Worm (Caenorhabditis elegans) whole organism, L2 larva: ENCODE results near the gene ptr-3.

Experiments used
- C34F6.9 ChIP-seq: fragments of 150-350 bp; optimal IDR thresholded peaks from 2 replicates; lab custom pipeline; 2014; ENCODE audit warnings: missing biosample characterization, missing genetic modification characterization
- F13H6.1 ChIP-seq: sonication (generic microtip); optimal IDR thresholded peaks from 2 replicates; lab custom pipeline; 2016; ENCODE audit warnings: missing genetic modification characterization, missing compliant biosample characterization
- R02D3.7 ChIP-seq: fragments of 150-350 bp; optimal IDR thresholded peaks from 2 replicates; lab custom pipeline; 2014; ENCODE audit warnings: missing biosample characterization, missing genetic modification characterization
- Y55F3AM.14 ChIP-seq: fragments of 200-800 bp; sonication (Bioruptor generic); optimal IDR thresholded peaks from 2 replicates; lab custom pipeline; 2018; ENCODE audit warnings: mild to moderate bottlenecking, missing genetic modification characterization, missing compliant biosample characterization
- ZK546.5 ChIP-seq: sonication (generic microtip); optimal IDR thresholded peaks from 2 replicates; lab custom pipeline; 2017; ENCODE audit warnings: missing biosample characterization, missing genetic modification characterization
- aly-2 ChIP-seq: fragments of 150-350 bp; optimal IDR thresholded peaks from 2 replicates; lab custom pipeline; 2014; ENCODE audit warnings: missing biosample characterization, missing genetic modification characterization
- ceh-16 ChIP-seq: fragments of 150-350 bp; optimal IDR thresholded peaks from 2 replicates; lab custom pipeline; 2014; ENCODE audit warnings: missing biosample characterization, missing genetic modification characterization
- crh-2 ChIP-seq: sonication (generic microtip); optimal IDR thresholded peaks from 2 replicates; lab custom pipeline; 2017; ENCODE audit warnings: missing biosample characterization, missing genetic modification characterization
- dmd-4 ChIP-seq: sonication (generic microtip); optimal IDR thresholded peaks from 2 replicates; lab custom pipeline; 2017; ENCODE audit warnings: missing biosample characterization, missing genetic modification characterization
- egl-27 ChIP-seq: sonication (generic microtip); optimal IDR thresholded peaks from 3 replicates; lab custom pipeline; 2017; ENCODE audit warnings: missing biosample characterization, missing genetic modification reagents, missing genetic modification characterization
- elt-3 ChIP-seq: sonication (generic microtip); optimal IDR thresholded peaks from 2 replicates; lab custom pipeline; 2017; ENCODE audit warnings: missing biosample characterization, missing genetic modification characterization
- fos-1 ChIP-seq: fragments of 150-350 bp; optimal IDR thresholded peaks from 2 replicates; lab custom pipeline; 2014; ENCODE audit warnings: missing biosample characterization, missing genetic modification characterization
- gmeb-1 ChIP-seq: fragments of 150-350 bp; optimal IDR thresholded peaks from 2 replicates; lab custom pipeline; 2014; ENCODE audit warnings: missing biosample characterization, missing genetic modification characterization
- lin-11 ChIP-seq: fragments of 150-350 bp; sonication (generic microtip); optimal IDR thresholded peaks from 2 replicates; lab custom pipeline; 2014; ENCODE audit warnings: missing biosample characterization, missing genetic modification characterization, inconsistent platforms, mixed read lengths
- lin-13 ChIP-seq: fragments of 150-350 bp; optimal IDR thresholded peaks from 2 replicates; lab custom pipeline; 2014; ENCODE audit warnings: missing biosample characterization, missing genetic modification reagents, missing genetic modification characterization
- lsy-2 ChIP-seq, 2 experiments: fragments of 150-350 bp in 1 of 2; sonication (generic microtip) in 1 of 2; optimal IDR thresholded peaks; 2 replicates each; lab custom pipeline; 2014 to 2017; ENCODE audit warnings: missing biosample characterization in 2 of 2, missing genetic modification characterization in 2 of 2
- mab-5 ChIP-seq: fragments of 150-350 bp; optimal IDR thresholded peaks from 2 replicates; lab custom pipeline; 2014; ENCODE audit warnings: missing biosample characterization, missing genetic modification characterization
- mbf-1 ChIP-seq: sonication (generic microtip); optimal IDR thresholded peaks from 2 replicates; lab custom pipeline; 2017; ENCODE audit warnings: missing biosample characterization, missing genetic modification characterization
- mdl-1 ChIP-seq, 2 experiments: fragments of 150-350 bp in 1 of 2; sonication (generic microtip) in 1 of 2; optimal IDR thresholded peaks; 2 replicates each; lab custom pipeline; 2017; ENCODE audit warnings: missing biosample characterization in 2 of 2, missing genetic modification characterization in 2 of 2
- nhr-129 ChIP-seq: fragments of 150-350 bp; optimal IDR thresholded peaks from 2 replicates; lab custom pipeline; 2014; ENCODE audit warnings: missing biosample characterization, missing genetic modification characterization
- nhr-21 ChIP-seq: fragments of 150-350 bp; optimal IDR thresholded peaks from 2 replicates; lab custom pipeline; 2014; ENCODE audit warnings: missing biosample characterization, missing genetic modification characterization
- nhr-23 ChIP-seq: fragments of 150-350 bp; optimal IDR thresholded peaks from 2 replicates; lab custom pipeline; 2014; ENCODE audit warnings: missing biosample characterization, missing genetic modification reagents, missing genetic modification characterization
- nhr-25 ChIP-seq: fragments of 150-350 bp; sonication (generic microtip); optimal IDR thresholded peaks from 3 replicates; lab custom pipeline; 2014; ENCODE audit warnings: missing biosample characterization, missing genetic modification characterization
- nhr-6 ChIP-seq: fragments of 150-350 bp; optimal IDR thresholded peaks from 2 replicates; lab custom pipeline; 2014; ENCODE audit warnings: missing biosample characterization, missing genetic modification characterization
- nhr-77 ChIP-seq: fragments of 150-350 bp; optimal IDR thresholded peaks from 2 replicates; lab custom pipeline; 2014; ENCODE audit warnings: missing biosample characterization, missing genetic modification characterization
- peb-1 ChIP-seq: fragments of 150-350 bp; optimal IDR thresholded peaks from 2 replicates; lab custom pipeline; 2014; ENCODE audit warnings: missing biosample characterization, missing genetic modification characterization
- sem-4 ChIP-seq: fragments of 150-350 bp; optimal IDR thresholded peaks from 2 replicates; lab custom pipeline; 2014; ENCODE audit warnings: missing biosample characterization, missing genetic modification reagents, missing genetic modification characterization
- sma-3 ChIP-seq: sonication (generic microtip); optimal IDR thresholded peaks from 2 replicates; lab custom pipeline; 2016; ENCODE audit warnings: missing genetic modification reagents, missing genetic modification characterization, missing compliant biosample characterization
- sma-9 ChIP-seq, 2 experiments: fragments of 150-350 bp in 1 of 2; sonication (generic microtip) in 1 of 2; optimal IDR thresholded peaks; 2 replicates each; lab custom pipeline; 2014 to 2016; ENCODE audit warnings: missing genetic modification characterization in 2 of 2, mild to moderate bottlenecking in 1 of 2, missing biosample characterization in 1 of 2, missing compliant biosample characterization in 1 of 2, missing genetic modification reagents in 1 of 2, moderate library complexity in 1 of 2
- snpc-4 ChIP-seq: fragments of 150-350 bp; optimal IDR thresholded peaks from 2 replicates; lab custom pipeline; 2014; ENCODE audit warnings: missing biosample characterization, missing genetic modification characterization
- unc-55 ChIP-seq: fragments of 150-350 bp; sonication (generic microtip); optimal IDR thresholded peaks from 3 replicates; lab custom pipeline; 2014; ENCODE audit warnings: missing biosample characterization, missing genetic modification reagents, missing genetic modification characterization
- zag-1 ChIP-seq: fragments of 150-350 bp; optimal IDR thresholded peaks from 2 replicates; lab custom pipeline; 2014; ENCODE audit warnings: missing biosample characterization, missing genetic modification characterization
- ztf-1 ChIP-seq: fragments of 200-800 bp; sonication (Bioruptor generic); conservative IDR thresholded peaks from 2 replicates; pipeline ENCODE4 v1.3.6; 2022; ENCODE audit warnings: missing genetic modification characterization, missing compliant biosample characterization

ptr-3 gene

DNA sequence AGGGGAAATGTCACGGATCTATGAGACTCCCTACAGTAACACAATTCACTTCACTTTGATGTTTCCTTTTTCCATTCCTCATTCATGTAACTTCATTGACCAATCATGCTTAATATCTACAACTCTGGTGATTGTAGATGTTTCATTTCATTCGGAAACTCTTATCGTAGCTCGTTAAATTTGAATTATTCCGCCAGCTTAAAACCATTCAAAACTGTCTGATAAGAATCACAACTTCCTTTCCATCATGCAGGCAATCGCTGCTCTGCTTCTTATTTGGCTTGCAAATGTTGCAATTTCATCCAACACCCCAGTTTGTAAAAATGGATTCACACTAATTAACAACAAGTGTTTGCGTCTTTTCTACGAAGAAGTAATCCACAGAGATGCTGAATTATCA is 35.1 kb upstream of the ptr-3 start, which contains the start of gene clec-10:
TSS of gene clec-10 (plus strand) at position 244 of the 400 bp plus-strand sequence.
- TF ChIP-seq fos-1 (tag; lab: Kevin White, UChicago) (peak; percentile 69), elt-3 (tag; lab: Kevin White, UChicago) (no peak), nhr-25 (no peak), lin-11 (tag; lab: Kevin White, UChicago) (no peak), unc-55 (no peak)

DNA sequence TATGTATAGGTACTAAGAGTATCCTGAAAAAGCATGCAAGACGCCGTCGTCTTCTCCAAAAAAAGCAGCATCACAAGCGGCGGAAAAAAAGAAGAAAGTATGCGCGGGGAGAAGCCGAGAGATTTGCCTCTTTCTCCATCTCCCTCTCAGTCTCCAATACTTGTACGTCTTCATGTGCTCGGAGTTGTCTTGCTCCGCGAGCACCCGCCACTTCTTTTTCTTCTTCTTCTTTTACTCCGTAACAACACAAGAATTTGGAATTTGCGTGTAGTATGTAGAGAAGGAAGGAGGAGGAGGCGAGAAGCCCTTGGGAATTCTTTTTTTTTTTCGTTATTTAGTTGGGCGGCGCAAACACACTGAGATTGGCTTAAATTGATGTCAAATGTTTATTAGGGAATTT is 33.9 kb upstream of the ptr-3 start:
- TF ChIP-seq lsy-2 (tag; optimal IDR thresholded peaks at IDR 0.05; lab: Kevin White, UChicago) (peak in 1 of 2 experiments; percentile 47), ztf-1 (no peak), mbf-1 (no peak), unc-55 (peak; percentile 61), crh-2 (tag; lab: Kevin White, UChicago) (no peak), zag-1 (tag; lab: Kevin White, UChicago) (peak; percentile 49), F13H6.1 (tag; lab: Kevin White, UChicago) (peak; percentile 13), nhr-6 (tag; lab: Kevin White, UChicago) (no peak), nhr-77 (tag; lab: Kevin White, UChicago) (no peak), nhr-21 (tag; lab: Kevin White, UChicago) (no peak), nhr-129 (tag; lab: Kevin White, UChicago) (peak; percentile 35), R02D3.7 (tag; lab: Kevin White, UChicago) (no peak), snpc-4 (tag; lab: Kevin White, UChicago) (no peak), sma-9 (GFP tag; optimal IDR thresholded peaks at IDR 0.05; lab: Kevin White, UChicago) (no peak), sma-9 (tag; optimal IDR thresholded peaks at IDR 0.05; lab: Kevin White, UChicago) (no peak), nhr-25 (no peak), mab-5 (tag; lab: Kevin White, UChicago) (peak; percentile 8), sem-4 (tag; lab: Kevin White, UChicago) (no peak), mdl-1 (tag; optimal IDR thresholded peaks at IDR 0.05; lab: Kevin White, UChicago) (no peak), Y55F3AM.14 (GFP tag; lab: Kevin White, UChicago) (no peak), C34F6.9 (tag; lab: Kevin White, UChicago) (peak; percentile 49)

DNA sequence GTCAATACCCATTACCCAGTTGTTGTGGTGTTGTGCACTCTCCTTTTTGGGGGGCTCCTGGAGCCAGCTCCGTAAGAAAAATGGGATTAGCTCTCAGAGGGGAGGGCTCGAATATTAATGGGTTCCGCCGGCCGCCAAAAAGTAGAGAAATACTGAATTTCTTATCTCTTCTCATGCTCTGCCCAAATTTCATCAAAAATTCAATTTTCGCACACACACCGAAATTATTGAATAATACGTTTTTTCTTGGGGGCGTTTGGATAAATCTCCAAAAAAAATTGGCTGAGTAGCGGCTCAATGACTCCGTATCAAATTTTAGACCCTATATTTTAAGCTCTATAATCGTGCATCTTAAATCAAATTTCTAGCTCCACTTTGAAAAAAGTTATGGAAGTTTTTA is 32.8 kb upstream of the ptr-3 start:
- TF ChIP-seq nhr-77 (tag; lab: Kevin White, UChicago) (no peak), Y55F3AM.14 (GFP tag; lab: Kevin White, UChicago) (no peak), nhr-129 (tag; lab: Kevin White, UChicago) (no peak), lin-13 (GFP tag; lab: Kevin White, UChicago) (no peak), egl-27 (tag; lab: Kevin White, UChicago) (no peak), aly-2 (tag; lab: Kevin White, UChicago) (no peak), nhr-23 (tag; lab: Kevin White, UChicago) (no peak), mab-5 (tag; lab: Kevin White, UChicago) (no peak), snpc-4 (tag; lab: Kevin White, UChicago) (no peak), mdl-1 (tag; optimal IDR thresholded peaks at IDR 0.05; lab: Kevin White, UChicago) (no peak), ZK546.5 (tag; lab: Kevin White, UChicago) (no peak), peb-1 (tag; lab: Kevin White, UChicago) (no peak), elt-3 (tag; lab: Kevin White, UChicago) (no peak), nhr-21 (tag; lab: Kevin White, UChicago) (no peak)

DNA sequence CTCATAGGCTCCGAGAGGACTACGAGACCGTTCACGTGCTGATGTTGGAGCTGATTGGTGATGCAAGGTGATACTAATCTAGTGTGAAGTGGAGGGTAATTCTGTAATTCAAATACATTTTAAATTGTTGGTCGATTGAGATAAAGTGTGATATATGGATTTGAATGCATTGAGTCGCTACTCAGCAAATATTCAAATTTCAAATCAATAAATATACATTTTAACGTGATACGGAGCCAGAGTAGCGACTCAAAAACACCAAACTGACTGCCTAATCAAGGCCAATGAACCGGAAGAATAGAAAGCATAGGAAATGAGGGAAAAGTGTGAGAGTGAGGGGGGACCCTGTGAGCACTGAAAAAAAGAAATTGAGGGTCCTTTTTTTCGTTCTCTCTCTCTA is 32.0 kb upstream of the ptr-3 start, which contains the start of gene C03H5.6:
TSS of gene C03H5.6 (minus strand) at position 101 of the 400 bp plus-strand sequence.
- TF ChIP-seq nhr-23 (tag; lab: Kevin White, UChicago) (no peak), Y55F3AM.14 (GFP tag; lab: Kevin White, UChicago) (no peak), crh-2 (tag; lab: Kevin White, UChicago) (no peak), dmd-4 (tag; lab: Kevin White, UChicago) (no peak), lin-13 (GFP tag; lab: Kevin White, UChicago) (no peak)
- TF ChIP-seq, all 48 proteins: peak for 0

DNA sequence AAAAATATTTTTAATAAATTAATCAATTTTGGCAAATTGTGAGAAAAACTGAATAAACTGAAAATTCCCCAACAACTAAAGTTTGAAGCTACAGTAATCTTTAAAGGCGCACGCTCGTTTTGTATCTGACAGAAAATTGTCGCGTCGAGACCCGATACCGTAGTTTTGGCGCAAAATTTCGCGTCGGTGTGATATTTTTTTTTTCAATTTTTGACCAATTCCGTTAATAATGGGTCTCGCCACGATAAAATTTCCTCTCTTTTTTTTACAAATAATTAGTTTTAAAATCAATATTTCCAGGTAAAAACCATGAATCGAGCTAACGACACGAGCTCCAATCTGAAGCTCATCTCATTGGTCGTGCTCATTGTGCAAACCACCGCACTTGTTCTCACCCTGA is 21.2 kb upstream of the ptr-3 start, which contains the start of gene nstp-4:
TSS of gene nstp-4 (plus strand) at position 301 of the 400 bp plus-strand sequence.
- TF ChIP-seq ceh-16 (tag; lab: Kevin White, UChicago) (no peak), gmeb-1 (no peak), sma-3 (GFP tag; lab: Kevin White, UChicago) (no peak)
